Worm (Caenorhabditis elegans) whole organism, midembryonic: ENCODE data around the gene abf-5.

Experiments
- T22C8.4 ChIP-seq: fragments of 200-800 bp; sonication (Bioruptor generic); IDR thresholded peaks from 2 replicates; pipeline ENCODE4 v1.3.6; 2022; ENCODE audit warnings: missing genetic modification characterization, missing compliant biosample characterization
- cog-1 ChIP-seq: sonication (generic microtip); optimal IDR thresholded peaks from 2 replicates; lab custom pipeline; 2016; ENCODE audit warnings: missing genetic modification characterization, missing compliant biosample characterization
- flt-1 ChIP-seq: fragments of 200-800 bp; sonication (Bioruptor generic); IDR thresholded peaks from 2 replicates; pipeline ENCODE4 v1.3.6; 2022; ENCODE audit warnings: missing genetic modification characterization, missing compliant biosample characterization
- med-1 ChIP-seq: sonication (generic microtip); optimal IDR thresholded peaks from 2 replicates; lab custom pipeline; 2017; ENCODE audit warnings: missing genetic modification characterization, mild to moderate bottlenecking, missing compliant biosample characterization, antibody characterized with exemption, missing genetic modification reagents; ENCODE audit not compliant: insufficient read depth
- ref-1 ChIP-seq: fragments of 200-800 bp; sonication (Bioruptor generic); conservative IDR thresholded peaks from 2 replicates; pipeline ENCODE4 v1.3.6; 2022; ENCODE audit warnings: missing genetic modification reagents, missing genetic modification characterization, missing compliant biosample characterization
- tab-1 ChIP-seq: fragments of 200-800 bp; sonication (Bioruptor generic); IDR thresholded peaks from 2 replicates; pipeline ENCODE4 v1.3.6; 2022; ENCODE audit warnings: missing genetic modification characterization, missing compliant biosample characterization
- ztf-23 ChIP-seq: fragments of 200-800 bp; sonication (Bioruptor generic); IDR thresholded peaks from 2 replicates; pipeline ENCODE4 v1.3.6; 2022; ENCODE audit warnings: missing genetic modification reagents, missing genetic modification characterization, missing compliant biosample characterization
- ztf-29 ChIP-seq: fragments of 200-800 bp; sonication (Bioruptor generic); IDR thresholded peaks from 2 replicates; pipeline ENCODE4 v1.3.6; 2022; ENCODE audit warnings: missing genetic modification reagents, missing genetic modification characterization, missing compliant biosample characterization

DNA sequence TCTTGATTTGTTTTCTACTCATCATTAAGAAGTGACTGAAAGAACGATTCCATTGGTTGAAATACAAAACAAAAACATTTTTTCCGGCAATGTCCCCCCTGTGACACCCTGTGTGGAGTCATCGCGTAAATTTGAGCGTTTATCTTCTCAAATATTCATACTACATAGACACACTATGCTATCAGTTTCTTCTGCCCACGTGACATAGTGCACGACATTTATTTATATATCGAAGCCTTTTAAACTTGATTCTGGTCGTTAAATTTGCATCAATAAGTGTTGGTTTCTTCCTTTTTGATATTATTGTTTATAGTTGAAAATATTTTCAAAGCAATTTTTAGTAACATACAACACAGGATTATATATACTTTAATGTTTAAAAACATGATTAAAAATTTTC lies 33.6 kb upstream of the abf-5 start:
- TF ChIP-seq ztf-23: no peak
- TF ChIP-seq ztf-29 (GFP tag; lab: Robert Waterston, UW): no peak
- no peak for TF ChIP-seq flt-1 (GFP tag; lab: Robert Waterston, UW)
- no peak for TF ChIP-seq med-1 (GFP tag; lab: Kevin White, UChicago)
- no peak for TF ChIP-seq tab-1 (GFP tag; lab: Robert Waterston, UW)
- TF ChIP-seq T22C8.4 (GFP tag; lab: Robert Waterston, UW): no peak
- TF ChIP-seq cog-1: no peak
- no peak for TF ChIP-seq ref-1 (GFP tag; lab: Robert Waterston, UW)
